Worm (Caenorhabditis elegans): ENCODE results near the gene ngn-1.

DNA sequence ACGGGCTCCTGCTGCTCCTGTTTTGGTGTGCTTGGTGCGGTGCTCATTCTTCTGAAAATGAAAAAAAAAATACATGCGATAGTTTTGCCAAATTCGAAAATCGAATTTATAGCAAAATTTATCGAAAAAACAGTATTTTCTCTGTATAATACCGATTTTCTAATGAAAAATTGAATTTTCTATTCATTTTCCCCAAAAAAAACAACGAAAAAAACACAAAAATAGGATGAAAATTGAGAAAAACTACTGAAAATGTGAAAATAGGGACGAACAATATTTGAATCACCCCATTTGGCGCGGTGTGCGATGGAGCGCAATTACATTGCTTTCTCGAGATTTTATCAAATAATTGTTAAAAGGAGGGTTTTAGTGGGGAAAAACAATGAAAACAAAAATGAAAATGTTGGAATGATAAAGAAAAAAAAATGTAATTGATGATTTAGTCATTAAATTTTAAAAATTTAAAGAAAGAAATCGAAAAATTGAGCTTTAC is 15.0 kb downstream of the ngn-1 start, which contains the start of gene Y69A2AR.28:
- TF ChIP-seq scrt-1 (GFP tag; IDR thresholded peaks at IDR 0.05) (no peak), ama-1 (optimal IDR thresholded peaks at IDR 0.05) (no peak), B0310.2 (tag; optimal IDR thresholded peaks at IDR 0.05) (no peak), hmg-4 (GFP tag; optimal IDR thresholded peaks at IDR 0.05) (no peak), F13C5.2 (tag; optimal IDR thresholded peaks at IDR 0.05) (no peak), ets-7 (tag; optimal IDR thresholded peaks at IDR 0.05) (no peak), tbx-11 (GFP tag; IDR thresholded peaks at IDR 0.05) (no peak), ceh-36 (tag; optimal IDR thresholded peaks at IDR 0.05) (no peak)
